Worm (Caenorhabditis elegans): ENCODE data around the gene B0303.7.

- no peak for TF ChIP-seq ceh-83 (GFP tag; optimal IDR thresholded peaks at IDR 0.05)
- TF ChIP-seq elt-3 (tag; optimal IDR thresholded peaks at IDR 0.05) = no peak
- no peak for TF ChIP-seq ztf-11 (tag; optimal IDR thresholded peaks at IDR 0.05)
- TF ChIP-seq bed-3 (GFP tag; optimal IDR thresholded peaks at IDR 0.05) = no peak
- TF ChIP-seq lsy-2 (tag; optimal IDR thresholded peaks at IDR 0.05) = peak; percentile 29
- no peak for TF ChIP-seq sptf-1 (tag; optimal IDR thresholded peaks at IDR 0.05)
- no peak for TF ChIP-seq elt-1 (tag; optimal IDR thresholded peaks at IDR 0.05; ENCODE audit: borderline replicate concordance, insufficient read depth)
- no peak for TF ChIP-seq lin-13 (tag; optimal IDR thresholded peaks at IDR 0.05)
- no peak for TF ChIP-seq mls-2 (tag; optimal IDR thresholded peaks at IDR 0.05)
- no peak for TF ChIP-seq unc-39 (tag; optimal IDR thresholded peaks at IDR 0.05)
- TF ChIP-seq snpc-4 (tag; optimal IDR thresholded peaks at IDR 0.05) = no peak
- TF ChIP-seq pha-4 (tag; optimal IDR thresholded peaks at IDR 0.05) = no peak
These were observed 7.0 kb downstream of the B0303.7 start, which contains the start of the genes sdz-1 and vps-33.1 for ce11 chrIII:8700289-8700957.
